Worm (Caenorhabditis elegans): ENCODE measurements around the gene ufm-1.

DNA sequence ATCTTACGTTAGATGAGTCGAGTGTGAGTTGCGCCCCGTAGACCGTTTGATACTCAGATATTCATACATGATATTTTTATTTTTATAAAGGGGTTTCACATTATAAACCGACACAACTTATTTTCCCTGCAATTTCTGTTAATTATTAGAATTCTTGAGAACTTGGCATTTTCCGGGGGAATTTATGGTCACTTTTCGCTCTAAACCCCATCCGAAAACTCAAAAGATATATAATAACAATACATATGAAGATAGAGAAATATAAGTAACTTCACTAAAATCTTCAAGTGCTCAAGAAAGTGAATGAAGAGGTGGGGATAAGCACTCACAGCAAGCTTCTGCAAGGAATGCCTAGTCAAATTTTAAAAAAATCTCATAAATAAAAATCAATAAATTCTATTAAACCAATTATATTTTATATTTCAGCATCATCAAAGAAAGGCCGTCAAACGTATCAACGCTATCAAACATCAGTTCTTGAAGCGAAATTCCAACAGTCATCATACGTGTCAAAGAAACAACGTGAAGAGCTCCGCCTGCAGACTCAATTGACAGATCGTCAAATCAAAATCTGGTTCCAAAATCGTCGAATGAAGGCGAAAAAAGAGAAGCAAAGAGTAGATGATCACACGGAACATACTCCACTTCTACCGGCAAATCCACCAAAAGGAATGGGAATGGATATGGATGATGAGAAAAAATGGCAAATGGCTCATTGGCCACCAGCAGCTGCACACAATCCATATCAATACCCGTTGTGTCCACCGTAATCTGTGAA is 43.0 kb upstream of the ufm-1 start:
- TF ChIP-seq dao-5 (tag; optimal IDR thresholded peaks at IDR 0.05) (no peak), W03F9.2 (tag; optimal IDR thresholded peaks at IDR 0.05) (no peak)
